Fruit fly (Drosophila melanogaster) whole organism, embryonic: ENCODE results near the gene Polr1H.

ENCODE experiments used
- Ada2b ChIP-seq: fragments of 200-800 bp; sonication (Bioruptor generic); IDR thresholded peaks from 2 replicates; pipeline ENCODE4 v1.3.6; 2022; ENCODE audit warnings: missing biosample characterization, missing genetic modification characterization
- Atf3 ChIP-seq: fragments of 200-800 bp; sonication (Bioruptor generic); optimal IDR thresholded peaks from 3 replicates; lab custom pipeline; 2016; ENCODE audit warnings: missing biosample characterization, missing genetic modification characterization
- CG10462 ChIP-seq: fragments of 200-800 bp; sonication (Bioruptor generic); optimal IDR thresholded peaks from 2 replicates; lab custom pipeline; 2016; ENCODE audit warnings: missing biosample characterization, missing genetic modification characterization
- CG11456 ChIP-seq: fragments of 200-800 bp; sonication (Bioruptor generic); IDR thresholded peaks from 3 replicates; pipeline ENCODE4 v1.3.6; 2022; ENCODE audit warnings: missing biosample characterization, missing genetic modification characterization
- CG11696 ChIP-seq: fragments of 200-800 bp; sonication (Bioruptor generic); IDR thresholded peaks from 2 replicates; pipeline ENCODE4 v1.3.6; 2022; ENCODE audit warnings: missing biosample characterization, missing genetic modification characterization
- CG12219 ChIP-seq: fragments of 200-800 bp; sonication (Bioruptor generic); optimal IDR thresholded peaks from 3 replicates; lab custom pipeline; 2018; ENCODE audit warnings: missing biosample characterization, mild to moderate bottlenecking, missing genetic modification characterization
- CG13296 ChIP-seq: fragments of 200-800 bp; sonication (Bioruptor generic); optimal IDR thresholded peaks from 3 replicates; lab custom pipeline; 2018; ENCODE audit warnings: missing biosample characterization, mild to moderate bottlenecking, missing genetic modification characterization
- CG13775 ChIP-seq: fragments of 200-800 bp; sonication (Bioruptor generic); optimal IDR thresholded peaks from 3 replicates; lab custom pipeline; 2017; ENCODE audit warnings: missing biosample characterization, mild to moderate bottlenecking, missing genetic modification characterization
- CG14050 ChIP-seq: fragments of 200-800 bp; sonication (Bioruptor generic); IDR thresholded peaks from 3 replicates; pipeline ENCODE4 v1.3.6; 2022; ENCODE audit warnings: missing biosample characterization, missing genetic modification characterization
- CG15601 ChIP-seq: fragments of 200-800 bp; sonication (Bioruptor generic); optimal IDR thresholded peaks from 3 replicates; lab custom pipeline; 2019; ENCODE audit warnings: missing biosample characterization, mild to moderate bottlenecking, missing genetic modification characterization, moderate library complexity
- CG16813 ChIP-seq: fragments of 200-800 bp; sonication (Bioruptor generic); IDR thresholded peaks from 3 replicates; pipeline ENCODE4 v1.3.6; 2022; ENCODE audit warnings: missing biosample characterization, missing genetic modification characterization; ENCODE audit not compliant: partially characterized antibody
- CG17612 ChIP-seq: fragments of 200-800 bp; sonication (Bioruptor generic); IDR thresholded peaks from 2 replicates; pipeline ENCODE4 v1.3.6; 2022; ENCODE audit warnings: missing biosample characterization, missing genetic modification characterization
- CG2202 ChIP-seq: fragments of 200-800 bp; sonication (Bioruptor generic); optimal IDR thresholded peaks from 2 replicates; lab custom pipeline; 2018; ENCODE audit warnings: missing biosample characterization, mild to moderate bottlenecking, missing genetic modification characterization
- CG2712 ChIP-seq: fragments of 200-800 bp; optimal IDR thresholded peaks from 3 replicates; lab custom pipeline; 2019; ENCODE audit warnings: missing biosample characterization, mild to moderate bottlenecking, missing genetic modification characterization, moderate library complexity
- CG30431 ChIP-seq: fragments of 200-800 bp; sonication (Bioruptor generic); optimal IDR thresholded peaks from 2 replicates; lab custom pipeline; 2017; ENCODE audit warnings: missing biosample characterization, missing genetic modification characterization
- CG31388 ChIP-seq: fragments of 200-800 bp; sonication (Bioruptor generic); optimal IDR thresholded peaks from 2 replicates; lab custom pipeline; 2016; ENCODE audit warnings: missing biosample characterization, missing genetic modification characterization
- CG32532 ChIP-seq: fragments of 200-800 bp; sonication (Bioruptor generic); IDR thresholded peaks from 2 replicates; pipeline ENCODE4 v1.3.6; 2022; ENCODE audit warnings: missing biosample characterization, missing genetic modification characterization
- CG3407 ChIP-seq: fragments of 200-800 bp; sonication (Bioruptor generic); optimal IDR thresholded peaks from 2 replicates; lab custom pipeline; 2018; ENCODE audit warnings: missing biosample characterization, mild to moderate bottlenecking, missing genetic modification characterization
- CG6254 ChIP-seq: fragments of 200-800 bp; sonication (Bioruptor generic); optimal IDR thresholded peaks from 3 replicates; lab custom pipeline; 2017; ENCODE audit warnings: mild to moderate bottlenecking, missing biosample characterization, missing genetic modification reagents, missing genetic modification characterization
- CG7357 ChIP-seq: fragments of 200-800 bp; sonication (Bioruptor generic); IDR thresholded peaks from 3 replicates; pipeline ENCODE4 v1.3.6; 2022; ENCODE audit warnings: missing biosample characterization, missing genetic modification characterization
- CG7963 ChIP-seq: fragments of 200-800 bp; sonication (Bioruptor generic); IDR thresholded peaks from 3 replicates; pipeline ENCODE4 v1.3.6; 2022; ENCODE audit warnings: missing biosample characterization, missing genetic modification characterization; ENCODE audit not compliant: partially characterized antibody
- CG7987 ChIP-seq: fragments of 200-800 bp; sonication (Bioruptor generic); optimal IDR thresholded peaks from 2 replicates; lab custom pipeline; 2018; ENCODE audit warnings: missing biosample characterization, mild to moderate bottlenecking, missing genetic modification characterization, moderate library complexity
- CG8089 ChIP-seq: fragments of 200-800 bp; sonication (Bioruptor generic); optimal IDR thresholded peaks from 3 replicates; lab custom pipeline; 2016; ENCODE audit warnings: missing biosample characterization, missing genetic modification characterization
- D19A ChIP-seq: fragments of 200-800 bp; optimal IDR thresholded peaks from 3 replicates; lab custom pipeline; 2019; ENCODE audit warnings: missing biosample characterization, mild to moderate bottlenecking, missing genetic modification characterization, moderate library complexity
- E2f1 ChIP-seq: fragments of 200-800 bp; sonication (Bioruptor generic); IDR thresholded peaks from 2 replicates; pipeline ENCODE4 v1.3.6; 2022; ENCODE audit warnings: missing biosample characterization, missing genetic modification characterization
- Fer3 ChIP-seq: fragments of 200-800 bp; sonication (Bioruptor generic); optimal IDR thresholded peaks from 2 replicates; lab custom pipeline; 2018; ENCODE audit warnings: missing biosample characterization, mild to moderate bottlenecking, missing genetic modification characterization, moderate library complexity
- Hr3 ChIP-seq: fragments of 200-800 bp; sonication (Bioruptor generic); optimal IDR thresholded peaks from 3 replicates; lab custom pipeline; 2016; ENCODE audit warnings: missing biosample characterization, missing genetic modification characterization
- MBD-R2 ChIP-seq: fragments of 200-800 bp; sonication (Bioruptor generic); IDR thresholded peaks from 2 replicates; pipeline ENCODE4 v1.3.6; 2022; ENCODE audit warnings: missing biosample characterization, missing genetic modification characterization
- Side ChIP-seq: fragments of 200-800 bp; sonication (Bioruptor generic); optimal IDR thresholded peaks from 2 replicates; lab custom pipeline; 2016; ENCODE audit warnings: missing biosample characterization, missing genetic modification characterization
- Six4 ChIP-seq: fragments of 200-800 bp; sonication (Bioruptor generic); optimal IDR thresholded peaks from 2 replicates; lab custom pipeline; 2016; ENCODE audit warnings: missing biosample characterization, missing genetic modification characterization
- Spps ChIP-seq: fragments of 200-800 bp; sonication (Bioruptor generic); optimal IDR thresholded peaks from 2 replicates; lab custom pipeline; 2018; ENCODE audit warnings: missing biosample characterization, mild to moderate bottlenecking, missing genetic modification characterization
- Tbp ChIP-seq: fragments of >200 bp; optimal IDR thresholded peaks from 2 replicates; lab custom pipeline; 2018; ENCODE audit warnings: missing biosample characterization, missing genetic modification characterization
- amos ChIP-seq: fragments of 200-800 bp; sonication (Bioruptor generic); IDR thresholded peaks from 2 replicates; pipeline ENCODE4 v1.3.6; 2022; ENCODE audit warnings: missing biosample characterization, missing genetic modification characterization; ENCODE audit not compliant: partially characterized antibody
- bsh ChIP-seq, 2 experiments: fragments of 200-800 bp; sonication (Bioruptor generic); optimal IDR thresholded peaks; 2 replicates each; lab custom pipeline; 2017 to 2018; ENCODE audit warnings: mild to moderate bottlenecking in 2 of 2, missing biosample characterization in 2 of 2, missing genetic modification characterization in 2 of 2, moderate library complexity in 1 of 2
- cato ChIP-seq: fragments of 200-800 bp; sonication (Bioruptor generic); optimal IDR thresholded peaks from 2 replicates; lab custom pipeline; 2016; ENCODE audit warnings: missing biosample characterization, missing genetic modification characterization, borderline replicate concordance
- ind ChIP-seq: fragments of 200-800 bp; sonication (Bioruptor generic); optimal IDR thresholded peaks from 3 replicates; lab custom pipeline; 2016; ENCODE audit warnings: missing biosample characterization, missing genetic modification characterization
- lbe ChIP-seq: fragments of 200-800 bp; sonication (Bioruptor generic); optimal IDR thresholded peaks from 2 replicates; lab custom pipeline; 2016; ENCODE audit warnings: missing biosample characterization, mild to moderate bottlenecking, missing genetic modification characterization
- lilli ChIP-seq: fragments of 200-800 bp; sonication (Bioruptor generic); optimal IDR thresholded peaks from 3 replicates; lab custom pipeline; 2016; ENCODE audit warnings: missing biosample characterization, missing genetic modification characterization
- lmd ChIP-seq: fragments of 200-800 bp; sonication (Bioruptor generic); IDR thresholded peaks from 2 replicates; pipeline ENCODE4 v1.3.6; 2022; ENCODE audit warnings: missing biosample characterization, missing genetic modification characterization
- maf-S ChIP-seq: fragments of 200-800 bp; sonication (Bioruptor generic); optimal IDR thresholded peaks from 2 replicates; lab custom pipeline; 2016; ENCODE audit warnings: missing biosample characterization, missing genetic modification characterization
- otp ChIP-seq: fragments of 200-800 bp; sonication (Bioruptor generic); IDR thresholded peaks from 3 replicates; pipeline ENCODE4, ENCODE4 v1.3.6; 2022; ENCODE audit warnings: missing biosample characterization, missing genetic modification characterization
- p53 ChIP-seq: fragments of 200-800 bp; sonication (Bioruptor generic); optimal IDR thresholded peaks from 2 replicates; lab custom pipeline; 2016; ENCODE audit warnings: missing biosample characterization, missing genetic modification characterization
- run ChIP-seq: fragments of 200-800 bp; sonication (Bioruptor generic); optimal IDR thresholded peaks from 3 replicates; lab custom pipeline; 2018; ENCODE audit warnings: missing biosample characterization, mild to moderate bottlenecking, missing genetic modification characterization
- shn ChIP-seq: fragments of 200-800 bp; sonication (Bioruptor generic); optimal IDR thresholded peaks from 3 replicates; lab custom pipeline; 2016; ENCODE audit warnings: missing biosample characterization, missing genetic modification characterization
- ssp ChIP-seq: fragments of 200-800 bp; sonication (Bioruptor generic); IDR thresholded peaks from 2 replicates; pipeline ENCODE4 v1.3.6; 2022; ENCODE audit warnings: missing biosample characterization, missing genetic modification characterization
- unpg ChIP-seq: fragments of 200-800 bp; sonication (Bioruptor generic); optimal IDR thresholded peaks from 3 replicates; lab custom pipeline; 2018; ENCODE audit warnings: missing biosample characterization, mild to moderate bottlenecking, missing genetic modification characterization, moderate library complexity
- usp ChIP-seq: fragments of >200 bp; optimal IDR thresholded peaks from 2 replicates; lab custom pipeline; 2017; ENCODE audit warnings: missing biosample characterization, missing genetic modification characterization
- vvl ChIP-seq: fragments of 200-800 bp; sonication (Bioruptor generic); IDR thresholded peaks from 2 replicates; pipeline ENCODE4 v1.3.6; 2022; ENCODE audit warnings: missing biosample characterization, missing genetic modification characterization
- yki ChIP-seq: fragments of >200 bp; optimal IDR thresholded peaks from 3 replicates; lab custom pipeline; 2018
- z ChIP-seq: fragments of 200-800 bp; sonication (Bioruptor generic); IDR thresholded peaks from 3 replicates; pipeline ENCODE4 v1.3.6; 2022; ENCODE audit warnings: missing biosample characterization, missing genetic modification characterization
- zen ChIP-seq: fragments of 200-800 bp; sonication (Bioruptor generic); optimal IDR thresholded peaks from 3 replicates; lab custom pipeline; 2018; ENCODE audit warnings: missing biosample characterization, mild to moderate bottlenecking, missing genetic modification characterization, moderate library complexity
- zen2 ChIP-seq: fragments of 200-800 bp; sonication (Bioruptor generic); IDR thresholded peaks from 3 replicates; pipeline ENCODE4 v1.3.6; 2022; ENCODE audit warnings: missing biosample characterization, missing genetic modification characterization; ENCODE audit not compliant: partially characterized antibody

Gene Polr1H

dm6 chr3R:21781448-21781847 is 3.8 kb upstream of the Polr1H start (continued):
- peak; percentile 41 for TF ChIP-seq CG3407 (GFP tag; lab: Kevin White, UChicago)
- TF ChIP-seq CG32532 = peak; percentile 47; the same call in 1 of the 2 replicates
- TF ChIP-seq p53 (GFP tag; lab: Kevin White, UChicago) = no peak
- TF ChIP-seq CG8089 (GFP tag; lab: Kevin White, UChicago) = peak; percentile 48
- TF ChIP-seq Six4 (GFP tag; lab: Kevin White, UChicago) = peak; percentile 45
- peak; percentile 51 for TF ChIP-seq Fer3 (tag; lab: Kevin White, UChicago)
- no peak for TF ChIP-seq CG7963 (GFP tag; lab: Robert Waterston, UW)
- TF ChIP-seq CG6254 = peak; percentile 41
- TF ChIP-seq CG12219 (GFP tag; lab: Kevin White, UChicago) = peak; percentile 62
- peak; percentile 62 for TF ChIP-seq unpg (GFP tag; lab: Kevin White, UChicago)
- TF ChIP-seq run (tag; lab: Kevin White, UChicago) = no peak
- TF ChIP-seq CG16813 = no peak
- TF ChIP-seq CG17612 (GFP tag; lab: Robert Waterston, UW) = no peak
- 0 out of 2 replicates have a peak, but pooled peaks have one; percentile 26 for TF ChIP-seq CG11696 (GFP tag; lab: Robert Waterston, UW)
- TF ChIP-seq CG14050 = no peak; the same call in 2 of the 3 replicates
- peak; percentile 74 for TF ChIP-seq CG13296 (GFP tag; lab: Kevin White, UChicago)
- TF ChIP-seq CG2712 (tag; lab: Kevin White, UChicago) = peak; percentile 80
- peak; percentile 78 to 80 for TF ChIP-seq bsh (GFP tag; optimal IDR thresholded peaks at IDR 0.05; lab: Kevin White, UChicago)
- TF ChIP-seq amos (GFP tag; lab: Robert Waterston, UW) = no peak
- TF ChIP-seq cato (GFP tag; lab: Kevin White, UChicago) = no peak
- TF ChIP-seq Spps (tag; lab: Kevin White, UChicago) = peak; percentile 51
- TF ChIP-seq yki (lab: Kevin White, UChicago) = no peak
- peak; percentile 26 for TF ChIP-seq CG30431
- no peak for TF ChIP-seq z
- peak; percentile 46 for TF ChIP-seq shn (GFP tag; lab: Kevin White, UChicago)
- TF ChIP-seq CG15601 (tag; lab: Kevin White, UChicago) = peak; percentile 52
- peak; percentile 53 for TF ChIP-seq ssp (GFP tag; lab: Robert Waterston, UW)
- TF ChIP-seq CG7357 (GFP tag; lab: Robert Waterston, UW) = peak; percentile 58; the same call in 2 of the 3 replicates
- no peak for TF ChIP-seq usp (GFP tag; lab: Kevin White, UChicago)
- peak; percentile 58 for TF ChIP-seq D19A (tag; lab: Kevin White, UChicago)
- peak; percentile 77 for TF ChIP-seq Ada2b (GFP tag; lab: Robert Waterston, UW)
- peak; percentile 32 for TF ChIP-seq Side (GFP tag; lab: Kevin White, UChicago)
- TF ChIP-seq MBD-R2 (GFP tag; lab: Robert Waterston, UW) = peak; percentile 24; the same call in 1 of the 2 replicates
- peak; percentile 18 for TF ChIP-seq Atf3 (GFP tag; lab: Kevin White, UChicago)
- no peak for TF ChIP-seq Tbp
- peak; percentile 59 for TF ChIP-seq CG10462 (GFP tag; lab: Kevin White, UChicago)
- peak; percentile 55 for TF ChIP-seq Hr3 (GFP tag; lab: Kevin White, UChicago)
- TF ChIP-seq maf-S (GFP tag; lab: Kevin White, UChicago) = peak; percentile 22
- no peak for TF ChIP-seq zen
- peak; percentile 77 for TF ChIP-seq lbe (GFP tag; lab: Kevin White, UChicago)
- peak; percentile 65 for TF ChIP-seq vvl
- no peak for TF ChIP-seq CG31388 (GFP tag; lab: Kevin White, UChicago)
- peak; percentile 56 for TF ChIP-seq CG13775
- peak; percentile 70 for TF ChIP-seq E2f1 (GFP tag; lab: Robert Waterston, UW)
- peak; percentile 72 for TF ChIP-seq ind (GFP tag; lab: Kevin White, UChicago)
- peak; percentile 36; the same call in 1 of the 3 replicates for TF ChIP-seq otp
- peak; percentile 66; the same call in 2 of the 3 replicates for TF ChIP-seq CG11456
- peak; percentile 76 for TF ChIP-seq lmd
- TF ChIP-seq zen2 (GFP tag; lab: Robert Waterston, UW) = no peak
- no peak for TF ChIP-seq CG7987 (GFP tag; lab: Kevin White, UChicago)
- peak; percentile 57 for TF ChIP-seq lilli (GFP tag; lab: Kevin White, UChicago)
- peak; percentile 20 for TF ChIP-seq CG2202
